Worm (Caenorhabditis elegans) whole organism, early embryonic: ENCODE results near the gene ssu-1.

Source experiments
- B0310.2 ChIP-seq: sonication (generic microtip); optimal IDR thresholded peaks from 2 replicates; lab custom pipeline; 2016; ENCODE audit warnings: mild to moderate bottlenecking, missing genetic modification characterization, missing compliant biosample characterization
- F13C5.2 ChIP-seq: sonication (generic microtip); optimal IDR thresholded peaks from 2 replicates; lab custom pipeline; 2017; ENCODE audit warnings: mild to moderate bottlenecking, missing genetic modification characterization, inconsistent platforms, missing compliant biosample characterization
- aly-1 ChIP-seq: sonication (generic microtip); optimal IDR thresholded peaks from 2 replicates; lab custom pipeline; 2016; ENCODE audit warnings: missing genetic modification characterization, missing compliant biosample characterization
- ama-1 ChIP-seq: fragments of 150-350 bp; optimal IDR thresholded peaks from 2 replicates; lab custom pipeline; 2014
- ceh-13 ChIP-seq: fragments of 200-800 bp; sonication (Bioruptor generic); optimal IDR thresholded peaks from 2 replicates; lab custom pipeline; 2018; ENCODE audit warnings: mild to moderate bottlenecking, missing genetic modification characterization, missing compliant biosample characterization
- ceh-36 ChIP-seq: sonication (generic microtip); optimal IDR thresholded peaks from 2 replicates; lab custom pipeline; 2016; ENCODE audit warnings: missing genetic modification characterization, inconsistent platforms, missing compliant biosample characterization
- ets-7 ChIP-seq: sonication (generic microtip); optimal IDR thresholded peaks from 2 replicates; lab custom pipeline; 2016; ENCODE audit warnings: missing genotype, missing genetic modification characterization, missing compliant biosample characterization
- flt-1 ChIP-seq: fragments of 200-800 bp; sonication (Bioruptor generic); IDR thresholded peaks from 2 replicates; pipeline ENCODE4 v1.3.6; 2022; ENCODE audit warnings: missing genetic modification characterization, missing compliant biosample characterization
- hmbx-1 ChIP-seq: sonication (generic microtip); optimal IDR thresholded peaks from 2 replicates; lab custom pipeline; 2016; ENCODE audit warnings: mild to moderate bottlenecking, missing genetic modification characterization, missing compliant biosample characterization
- hmg-4 ChIP-seq: fragments of 200-800 bp; sonication (Bioruptor generic); optimal IDR thresholded peaks from 2 replicates; lab custom pipeline; 2018; ENCODE audit warnings: mild to moderate bottlenecking, missing genetic modification characterization, missing compliant biosample characterization
- hnd-1 ChIP-seq: sonication (generic microtip); optimal IDR thresholded peaks from 2 replicates; lab custom pipeline; 2016; ENCODE audit warnings: missing genetic modification characterization, missing compliant biosample characterization
- pes-1 ChIP-seq: fragments of 200-800 bp; sonication (Bioruptor generic); IDR thresholded peaks from 2 replicates; pipeline ENCODE4 v1.3.6; 2022; ENCODE audit warnings: missing genetic modification reagents, missing genetic modification characterization, missing compliant biosample characterization
- scrt-1 ChIP-seq: fragments of 200-800 bp; sonication (Bioruptor generic); IDR thresholded peaks from 2 replicates; pipeline ENCODE4 v1.3.6; 2022; ENCODE audit warnings: missing genetic modification characterization, missing compliant biosample characterization
- sea-1 ChIP-seq: fragments of 200-800 bp; sonication (Bioruptor generic); conservative IDR thresholded peaks from 2 replicates; pipeline ENCODE4 v1.3.6; 2022; ENCODE audit warnings: missing genetic modification characterization, missing compliant biosample characterization
- tbx-11 ChIP-seq: fragments of 200-800 bp; sonication (Bioruptor generic); IDR thresholded peaks from 2 replicates; pipeline ENCODE4 v1.3.6; 2022; ENCODE audit warnings: missing genetic modification characterization, missing compliant biosample characterization
- tbx-37 ChIP-seq: fragments of 200-800 bp; sonication (Bioruptor generic); conservative IDR thresholded peaks from 2 replicates; pipeline ENCODE4 v1.3.6; 2022; ENCODE audit warnings: missing genetic modification reagents, missing genetic modification characterization, missing compliant biosample characterization
- tra-4 ChIP-seq: sonication (generic microtip); optimal IDR thresholded peaks from 2 replicates; lab custom pipeline; 2017; ENCODE audit warnings: missing genetic modification characterization, missing compliant biosample characterization

Gene ssu-1

ce11 chrV:20123616-20124015, 9.4 kb downstream of the ssu-1 start:
- TF ChIP-seq tbx-11 (GFP tag; lab: Robert Waterston, UW) = no peak
- TF ChIP-seq ceh-36 = no peak
- TF ChIP-seq hmbx-1 (tag; lab: Kevin White, UChicago) = no peak
- TF ChIP-seq F13C5.2 = no peak

- TF ChIP-seq tra-4 (no peak), F13C5.2 (no peak), tbx-37 (no peak), ama-1 (lab: Kevin White, UChicago) (no peak), ets-7 (tag; lab: Kevin White, UChicago) (no peak), ceh-13 (GFP tag; lab: Kevin White, UChicago) (no peak), sea-1 (GFP tag; lab: Robert Waterston, UW) (no peak)
These were observed 10.1 kb downstream of the ssu-1 start for ce11 chrV:20123010-20123409.

ce11 chrV:20120623-20121165, 12.4 kb downstream of the ssu-1 start, which contains the start of gene ncx-1:
ncx-1 (minus strand) TSS chrV:20120673.
- TF ChIP-seq tra-4 = no peak
- no peak for TF ChIP-seq hmg-4
- TF ChIP-seq flt-1 = no peak
- TF ChIP-seq hmbx-1 (tag; lab: Kevin White, UChicago) = no peak
- no peak for TF ChIP-seq aly-1 (tag; lab: Kevin White, UChicago)
- no peak for TF ChIP-seq ceh-36
- TF ChIP-seq ceh-13 (GFP tag; lab: Kevin White, UChicago) = no peak
- no peak for TF ChIP-seq F13C5.2
- no peak for TF ChIP-seq ama-1 (lab: Kevin White, UChicago)
- TF ChIP-seq pes-1 (GFP tag; lab: Robert Waterston, UW) = no peak
- TF ChIP-seq scrt-1 (GFP tag; lab: Robert Waterston, UW) = no peak
- no peak for TF ChIP-seq sea-1 (GFP tag; lab: Robert Waterston, UW)
- TF ChIP-seq ets-7 (tag; lab: Kevin White, UChicago) = no peak
- TF ChIP-seq B0310.2 (tag; lab: Kevin White, UChicago) = no peak
- no peak for TF ChIP-seq tbx-37
- TF ChIP-seq tbx-11 (GFP tag; lab: Robert Waterston, UW) = no peak
- TF ChIP-seq hnd-1 = no peak

ce11 chrV:20119770-20120169, 13.3 kb downstream of the ssu-1 start:
- TF ChIP-seq tbx-37 (no peak), ceh-13 (GFP tag; lab: Kevin White, UChicago) (no peak), tbx-11 (GFP tag; lab: Robert Waterston, UW) (no peak), ets-7 (tag; lab: Kevin White, UChicago) (no peak), hmg-4 (no peak), pes-1 (GFP tag; lab: Robert Waterston, UW) (no peak), hnd-1 (no peak), ceh-36 (no peak), sea-1 (GFP tag; lab: Robert Waterston, UW) (no peak), scrt-1 (GFP tag; lab: Robert Waterston, UW) (no peak), ama-1 (lab: Kevin White, UChicago) (no peak), tra-4 (no peak), hmbx-1 (tag; lab: Kevin White, UChicago) (no peak), flt-1 (no peak), aly-1 (tag; lab: Kevin White, UChicago) (no peak)

- no peak for TF ChIP-seq F13C5.2
- TF ChIP-seq ama-1 (lab: Kevin White, UChicago) = no peak
- TF ChIP-seq tbx-11 (GFP tag; lab: Robert Waterston, UW) = no peak
- TF ChIP-seq ets-7 (tag; lab: Kevin White, UChicago) = no peak
- no peak for TF ChIP-seq flt-1
- TF ChIP-seq pes-1 (GFP tag; lab: Robert Waterston, UW) = no peak
- no peak for TF ChIP-seq hnd-1
These were observed 27.8 kb downstream of the ssu-1 start for ce11 chrV:20105210-20105793.

ce11 chrV:20104417-20104816, 28.6 kb downstream of the ssu-1 start:
- TF ChIP-seq scrt-1 (GFP tag; lab: Robert Waterston, UW) (no peak), tbx-11 (GFP tag; lab: Robert Waterston, UW) (no peak), hnd-1 (no peak), hmg-4 (no peak), aly-1 (tag; lab: Kevin White, UChicago) (no peak), sea-1 (GFP tag; lab: Robert Waterston, UW) (no peak), ama-1 (lab: Kevin White, UChicago) (no peak), F13C5.2 (no peak), B0310.2 (tag; lab: Kevin White, UChicago) (no peak), tra-4 (no peak), tbx-37 (no peak), ets-7 (tag; lab: Kevin White, UChicago) (no peak), ceh-36 (no peak), hmbx-1 (tag; lab: Kevin White, UChicago) (no peak), flt-1 (no peak), ceh-13 (GFP tag; lab: Kevin White, UChicago) (no peak), pes-1 (GFP tag; lab: Robert Waterston, UW) (no peak)

ce11 chrV:20097164-20097563, 35.9 kb downstream of the ssu-1 start:
- TF ChIP-seq ama-1 (lab: Kevin White, UChicago) (no peak), tbx-11 (GFP tag; lab: Robert Waterston, UW) (no peak), sea-1 (GFP tag; lab: Robert Waterston, UW) (no peak), hmbx-1 (tag; lab: Kevin White, UChicago) (no peak), flt-1 (no peak), scrt-1 (GFP tag; lab: Robert Waterston, UW) (no peak)

- TF ChIP-seq flt-1 (no peak), hnd-1 (no peak), F13C5.2 (no peak), tbx-37 (no peak), sea-1 (GFP tag; lab: Robert Waterston, UW) (no peak), ceh-13 (GFP tag; lab: Kevin White, UChicago) (no peak)
These were observed 38.2 kb downstream of the ssu-1 start, which contains the start of gene nlp-69 for ce11 chrV:20094908-20095307. nlp-69 (minus strand) TSS chrV:20095008.
